Fruit fly (Drosophila melanogaster) Kc167 (cell line): ENCODE measurements around the gene CG5292.

Source experiments
- Myc ChIP-seq: fragments of >200 bp; optimal IDR thresholded peaks from 2 replicates; lab custom pipeline; 2017; ENCODE audit warnings: missing external identifiers
- insv ChIP-seq: fragments of >200 bp; optimal IDR thresholded peaks from 3 replicates; lab custom pipeline; 2018; ENCODE audit warnings: missing external identifiers
- psq ChIP-seq: fragments of >200 bp; optimal IDR thresholded peaks from 2 replicates; lab custom pipeline; 2017; ENCODE audit warnings: missing external identifiers
- ttk ChIP-seq: sonication (Bioruptor generic); optimal IDR thresholded peaks from 2 replicates; lab custom pipeline; 2017; ENCODE audit warnings: missing external identifiers

- TF ChIP-seq psq (lab: Kevin White, UChicago) (no peak), ttk (no peak), Myc (no peak), insv (lab: Kevin White, UChicago) (no peak)
These were observed 35.4 kb upstream of the CG5292 start for dm6 chr3R:17116231-17116630.
